Fruit fly (Drosophila melanogaster): ENCODE results near the gene Wdr37.
A peak's percentile ranks its signal among the peaks of the same experiment; 100 is the strongest.

Gene Wdr37

DNA sequence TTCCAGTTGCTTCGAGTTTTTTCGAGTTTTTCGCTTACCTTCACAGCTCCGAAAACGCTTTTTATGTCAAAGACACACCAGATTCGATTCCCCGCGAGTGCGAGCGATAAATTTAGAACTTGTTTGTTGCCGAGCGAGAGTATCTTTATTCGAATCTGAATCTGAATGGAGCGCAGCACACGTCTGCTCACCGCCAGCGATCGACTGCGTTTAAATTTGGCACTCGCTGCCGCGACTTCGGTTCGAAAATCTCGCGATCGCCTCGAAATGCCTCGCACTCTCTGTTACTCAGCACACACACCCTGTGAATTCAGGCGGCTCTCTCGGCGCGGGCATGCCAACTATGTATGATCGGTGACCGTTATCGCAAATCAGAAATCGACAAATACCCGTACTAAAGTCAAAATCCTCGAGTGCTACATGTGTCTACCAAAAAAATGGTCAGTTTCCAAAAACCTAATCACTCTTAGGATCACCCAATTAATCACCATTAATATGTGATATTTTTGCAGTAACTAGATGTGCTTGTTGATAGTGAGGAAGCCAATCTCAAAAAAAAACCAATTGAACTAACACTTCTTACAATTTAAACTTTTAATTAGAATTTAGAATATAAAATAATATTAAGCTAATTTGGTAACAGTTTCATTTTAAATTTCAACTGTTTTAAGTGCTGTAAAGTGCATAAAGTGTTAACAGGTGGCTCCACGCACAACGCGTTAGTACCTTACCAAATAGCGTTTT, 3.4 kb downstream of the Wdr37 start, which contains the start of gene Vha100-2 (continued):
- TF ChIP-seq Fer2 (tag; optimal IDR thresholded peaks at IDR 0.05) (no peak), CG11560 (tag; IDR thresholded peaks at IDR 0.05) (no peak), CG13624 (GFP tag; optimal IDR thresholded peaks at IDR 0.05) (no peak), Nf-YB (GFP tag; optimal IDR thresholded peaks at IDR 0.05) (peak; percentile 36), fru (optimal IDR thresholded peaks at IDR 0.05) (no peak), CG10979 (tag; optimal IDR thresholded peaks at IDR 0.05) (no peak), Mad (GFP tag; optimal IDR thresholded peaks at IDR 0.05) (no peak), CG6175 (GFP tag; IDR thresholded peaks at IDR 0.05) (peak; percentile 44; the same call in 1 of the 3 replicates), sr (GFP tag; IDR thresholded peaks at IDR 0.05) (peak; percentile 29; the same call in 1 of the 3 replicates), Opbp (GFP tag; IDR thresholded peaks at IDR 0.05; ENCODE audit: partially characterized antibody) (peak; percentile 65; the same call in 2 of the 3 replicates), CG31388 (GFP tag; optimal IDR thresholded peaks at IDR 0.05) (no peak), CG4282 (GFP tag; optimal IDR thresholded peaks at IDR 0.05) (no peak), kni (GFP tag; optimal IDR thresholded peaks at IDR 0.05) (peak; percentile 47), CG12744 (GFP tag; optimal IDR thresholded peaks at IDR 0.05) (no peak), CG12104 (GFP tag; optimal IDR thresholded peaks at IDR 0.05) (no peak), CG3281 (GFP tag; optimal IDR thresholded peaks at IDR 0.05) (peak; percentile 26), Six4 (GFP tag; optimal IDR thresholded peaks at IDR 0.05) (no peak), CG8359 (GFP tag; optimal IDR thresholded peaks at IDR 0.05; ENCODE audit: borderline replicate concordance) (no peak), HLHmδ (GFP tag; optimal IDR thresholded peaks at IDR 0.05) (no peak), Ada2b (GFP tag; IDR thresholded peaks at IDR 0.05) (no peak), croc (GFP tag; conservative IDR thresholded peaks at IDR 0.05) (no peak), Nf-YC (tag; optimal IDR thresholded peaks at IDR 0.05) (peak; percentile 50), CG15601 (tag; optimal IDR thresholded peaks at IDR 0.05) (peak; percentile 0), CG14710 (tag; optimal IDR thresholded peaks at IDR 0.05) (peak; percentile 54), lola (GFP tag; optimal IDR thresholded peaks at IDR 0.05) (no peak), esg (GFP tag; conservative IDR thresholded peaks at IDR 0.05) (no peak), CG8944 (GFP tag; optimal IDR thresholded peaks at IDR 0.05) (no peak), CG9817 (tag; optimal IDR thresholded peaks at IDR 0.05) (no peak), unc-4 (GFP tag; IDR thresholded peaks at IDR 0.05; ENCODE audit: partially characterized antibody) (no peak), B-H2 (GFP tag; optimal IDR thresholded peaks at IDR 0.05) (peak; percentile 55), zen (tag; optimal IDR thresholded peaks at IDR 0.05) (no peak), sens (GFP tag) (peak; percentile 74), phol (tag; optimal IDR thresholded peaks at IDR 0.05) (peak; percentile 55), Ptx1 (GFP tag; IDR thresholded peaks at IDR 0.05) (0 out of 2 replicates have a peak, but pooled peaks have one; percentile 20), zf30C (GFP tag; optimal IDR thresholded peaks at IDR 0.05) (peak; percentile 7), dmrt11E (tag; optimal IDR thresholded peaks at IDR 0.05) (no peak), mirr (GFP tag; optimal IDR thresholded peaks at IDR 0.05) (peak; percentile 70), CG13424 (tag; optimal IDR thresholded peaks at IDR 0.05) (peak; percentile 35), CG17912 (GFP tag; optimal IDR thresholded peaks at IDR 0.05) (no peak), maf-S (GFP tag; optimal IDR thresholded peaks at IDR 0.05) (no peak), Kr (GFP tag; optimal IDR thresholded peaks at IDR 0.05) (no peak), ash1 (GFP tag; optimal IDR thresholded peaks at IDR 0.05) (peak; percentile 19), stc (GFP tag; IDR thresholded peaks at IDR 0.05) (no peak), CkIIα-i1 (GFP tag; IDR thresholded peaks at IDR 0.05) (no peak), sob (GFP tag; IDR thresholded peaks at IDR 0.05) (peak; percentile 43), amos (GFP tag; IDR thresholded peaks at IDR 0.05; ENCODE audit: partially characterized antibody) (peak; percentile 51; the same call in 1 of the 2 replicates), CG7786 (GFP tag; optimal IDR thresholded peaks at IDR 0.05) (no peak), CoRest (tag; optimal IDR thresholded peaks at IDR 0.05) (peak; percentile 63), HLH4C (GFP tag; IDR thresholded peaks at IDR 0.05; ENCODE audit: partially characterized antibody) (no peak)
